Worm (Caenorhabditis elegans): Measurements from ENCODE around the gene gkow-1.
A peak's percentile ranks its signal among the peaks of the same experiment; 100 is the strongest.

Gene gkow-1

ce11 chrIV:10380626-10381025, 22.7 kb downstream of the gkow-1 start (continued):
- no peak for TF ChIP-seq ceh-100 (GFP tag; IDR thresholded peaks at IDR 0.05)
- TF ChIP-seq Y56A3A.18 (GFP tag; IDR thresholded peaks at IDR 0.05) = peak; percentile 82; the same call in 1 of the 2 replicates
- TF ChIP-seq zfh-2 (GFP tag; conservative IDR thresholded peaks at IDR 0.05) = peak; percentile 67; the same call in 1 of the 2 replicates
- TF ChIP-seq lin-54 (GFP tag; optimal IDR thresholded peaks at IDR 0.05) = peak; percentile 16
- TF ChIP-seq lir-1 (GFP tag; conservative IDR thresholded peaks at IDR 0.05) = peak; percentile 35; the same call in 1 of the 2 replicates
- no peak for TF ChIP-seq bed-1 (GFP tag; IDR thresholded peaks at IDR 0.05)
- TF ChIP-seq rec-8 (tag; optimal IDR thresholded peaks at IDR 0.05) = no peak
- peak; percentile 80 for TF ChIP-seq madf-6 (GFP tag; IDR thresholded peaks at IDR 0.05)
- TF ChIP-seq chd-7 (tag; optimal IDR thresholded peaks at IDR 0.05) = peak; percentile 1
- peak; percentile 28 for TF ChIP-seq somi-1 (GFP tag; optimal IDR thresholded peaks at IDR 0.05)

ce11 chrIV:10381035-10381434, 23.1 kb downstream of the gkow-1 start:
- peak; percentile 59 for TF ChIP-seq ztf-18 (tag; optimal IDR thresholded peaks at IDR 0.05)
- 0 out of 2 replicates have a peak, but pooled peaks have one; percentile 0 for TF ChIP-seq Y67H2A.10 (GFP tag; conservative IDR thresholded peaks at IDR 0.05)
- TF ChIP-seq snpc-4 (GFP tag; optimal IDR thresholded peaks at IDR 0.05) = peak; percentile 5
- TF ChIP-seq snpc-4 (tag; optimal IDR thresholded peaks at IDR 0.05) = no peak
- no peak for TF ChIP-seq tbx-9 (tag; optimal IDR thresholded peaks at IDR 0.05; ENCODE audit: borderline replicate concordance)
- no peak for TF ChIP-seq cebp-1 (GFP tag; IDR thresholded peaks at IDR 0.05)
- TF ChIP-seq cebp-1 (tag; optimal IDR thresholded peaks at IDR 0.05) = peak; percentile 3
- TF ChIP-seq tlf-1 (GFP tag; optimal IDR thresholded peaks at IDR 0.05) = no peak

- TF ChIP-seq lin-40 (tag; optimal IDR thresholded peaks at IDR 0.05) (no peak), hsf-1 (GFP tag; IDR thresholded peaks at IDR 0.05) (no peak), snpc-3.4 (tag; optimal IDR thresholded peaks at IDR 0.05) (no peak), egl-44 (GFP tag; IDR thresholded peaks at IDR 0.05) (no peak), zfh-2 (GFP tag; conservative IDR thresholded peaks at IDR 0.05) (no peak), attf-3 (GFP tag; conservative IDR thresholded peaks at IDR 0.05) (no peak), lin-26 (GFP tag; IDR thresholded peaks at IDR 0.05) (no peak), nhr-80 (tag; optimal IDR thresholded peaks at IDR 0.05) (no peak)
Observed at ce11 chrIV:10382894-10383293, 25.0 kb downstream of the gkow-1 start.

ce11 chrIV:10387113-10387512, 29.2 kb downstream of the gkow-1 start, which contains the start of gene nfu-1:
TSS of gene nfu-1 (plus strand) at chrIV:10387413.
- TF ChIP-seq dox-1 (GFP tag; IDR thresholded peaks at IDR 0.05) (no peak), hmg-1.2 (GFP tag; IDR thresholded peaks at IDR 0.05) (no peak), akir-1 (GFP tag; optimal IDR thresholded peaks at IDR 0.05) (no peak), B0336.3 (GFP tag; IDR thresholded peaks at IDR 0.05) (peak; percentile 29; the same call in 1 of the 2 replicates), ama-1 (optimal IDR thresholded peaks at IDR 0.05) (no peak), ama-1 (GFP tag; optimal IDR thresholded peaks at IDR 0.05) (peak in 1 of 2 experiments; percentile 41), hsf-1 (GFP tag; IDR thresholded peaks at IDR 0.05) (0 out of 2 replicates have a peak, but pooled peaks have one; percentile 11), snpc-1.1 (tag; optimal IDR thresholded peaks at IDR 0.05; ENCODE audit: insufficient read depth) (no peak), ekl-4 (GFP tag; IDR thresholded peaks at IDR 0.05) (peak; percentile 45), attf-6 (GFP tag; IDR thresholded peaks at IDR 0.05) (no peak), nhr-120 (GFP tag; IDR thresholded peaks at IDR 0.05) (no peak), Y95B8A.8 (GFP tag; IDR thresholded peaks at IDR 0.05) (no peak), him-1 (tag; optimal IDR thresholded peaks at IDR 0.05) (no peak), snpc-3.4 (tag; optimal IDR thresholded peaks at IDR 0.05) (no peak), madf-6 (GFP tag; IDR thresholded peaks at IDR 0.05) (peak; percentile 41; the same call in 1 of the 2 replicates), nhr-179 (tag; optimal IDR thresholded peaks at IDR 0.05) (no peak)
